Worm (Caenorhabditis elegans) whole organism, late embryonic: ENCODE data around the gene T20B3.1.

Experiments
- F13H6.1 ChIP-seq: sonication (generic microtip); optimal IDR thresholded peaks from 2 replicates; lab custom pipeline; 2016; ENCODE audit warnings: missing genetic modification characterization, missing compliant biosample characterization
- ama-1 ChIP-seq: fragments of 150-350 bp; optimal IDR thresholded peaks from 2 replicates; lab custom pipeline; 2014
- ceh-14 ChIP-seq: sonication (generic microtip); optimal IDR thresholded peaks from 2 replicates; lab custom pipeline; 2016; ENCODE audit warnings: missing genotype, missing genetic modification characterization, missing compliant biosample characterization
- ceh-18 ChIP-seq: sonication (generic microtip); optimal IDR thresholded peaks from 2 replicates; lab custom pipeline; 2016; ENCODE audit warnings: missing genetic modification characterization, missing compliant biosample characterization
- ceh-22 ChIP-seq: sonication (generic microtip); optimal IDR thresholded peaks from 2 replicates; lab custom pipeline; 2017; ENCODE audit warnings: missing biosample characterization, missing genetic modification characterization
- ceh-31 ChIP-seq: sonication (generic microtip); optimal IDR thresholded peaks from 2 replicates; lab custom pipeline; 2016; ENCODE audit warnings: missing genetic modification characterization, missing compliant biosample characterization
- che-1 ChIP-seq: sonication (generic microtip); optimal IDR thresholded peaks from 2 replicates; lab custom pipeline; 2016; ENCODE audit warnings: mild to moderate bottlenecking, missing genetic modification characterization, missing compliant biosample characterization
- elt-2 ChIP-seq: sonication (generic microtip); optimal IDR thresholded peaks from 2 replicates; lab custom pipeline; 2016; ENCODE audit warnings: missing genetic modification reagents, missing genetic modification characterization, missing compliant biosample characterization
- elt-4 ChIP-seq: sonication (generic microtip); optimal IDR thresholded peaks from 2 replicates; lab custom pipeline; 2016; ENCODE audit warnings: missing genetic modification characterization, missing compliant biosample characterization
- ets-4 ChIP-seq: sonication (generic microtip); optimal IDR thresholded peaks from 2 replicates; lab custom pipeline; 2016; ENCODE audit warnings: missing genetic modification characterization, missing compliant biosample characterization
- gmeb-2 ChIP-seq: sonication (generic microtip); optimal IDR thresholded peaks from 2 replicates; lab custom pipeline; 2016; ENCODE audit warnings: missing genetic modification characterization, inconsistent platforms, missing compliant biosample characterization
- hlh-13 ChIP-seq: fragments of 200-800 bp; sonication (Bioruptor generic); optimal IDR thresholded peaks from 2 replicates; lab custom pipeline; 2018; ENCODE audit warnings: mild to moderate bottlenecking, missing genetic modification characterization, missing compliant biosample characterization
- hlh-30 ChIP-seq: sonication (generic microtip); optimal IDR thresholded peaks from 2 replicates; lab custom pipeline; 2017; ENCODE audit warnings: antibody characterized with exemption, missing genetic modification characterization, missing compliant biosample characterization; ENCODE audit not compliant: insufficient read depth
- lim-6 ChIP-seq: sonication (generic microtip); optimal IDR thresholded peaks from 2 replicates; lab custom pipeline; 2016; ENCODE audit warnings: missing genetic modification characterization, missing compliant biosample characterization
- mec-3 ChIP-seq: sonication (generic microtip); optimal IDR thresholded peaks from 2 replicates; lab custom pipeline; 2016; ENCODE audit warnings: borderline replicate concordance, missing genetic modification characterization, missing compliant biosample characterization
- nfya-1 ChIP-seq: sonication (generic microtip); optimal IDR thresholded peaks from 2 replicates; lab custom pipeline; 2017; ENCODE audit warnings: missing genetic modification characterization, mild to moderate bottlenecking, missing compliant biosample characterization, antibody characterized with exemption, moderate library complexity
- nhr-11 ChIP-seq: fragments of 150-350 bp; optimal IDR thresholded peaks from 2 replicates; lab custom pipeline; 2014; ENCODE audit warnings: missing biosample characterization, missing genetic modification characterization
- npax-4 ChIP-seq: sonication (generic microtip); optimal IDR thresholded peaks from 2 replicates; lab custom pipeline; 2016; ENCODE audit warnings: missing genetic modification characterization, missing compliant biosample characterization
- pag-3 ChIP-seq: sonication (generic microtip); optimal IDR thresholded peaks from 2 replicates; lab custom pipeline; 2016; ENCODE audit warnings: missing compliant biosample characterization, missing genetic modification characterization, borderline replicate concordance
- pax-1 ChIP-seq: fragments of 150-350 bp; optimal IDR thresholded peaks from 2 replicates; lab custom pipeline; 2014; ENCODE audit warnings: missing biosample characterization, missing genetic modification characterization
- pha-2 ChIP-seq: sonication (generic microtip); optimal IDR thresholded peaks from 2 replicates; lab custom pipeline; 2017; ENCODE audit warnings: mild to moderate bottlenecking, missing genetic modification characterization, missing compliant biosample characterization
- pha-4 ChIP-seq: fragments of 150-350 bp; optimal IDR thresholded peaks from 2 replicates; lab custom pipeline; 2018; ENCODE audit warnings: missing biosample characterization, missing genetic modification reagents, missing genetic modification characterization
- ref-2 ChIP-seq: sonication (generic microtip); optimal IDR thresholded peaks from 2 replicates; lab custom pipeline; 2016; ENCODE audit warnings: missing genetic modification characterization, missing compliant biosample characterization
- rnt-1 ChIP-seq: sonication (generic microtip); optimal IDR thresholded peaks from 2 replicates; lab custom pipeline; 2016; ENCODE audit warnings: missing genetic modification characterization, missing compliant biosample characterization
- sdc-2 ChIP-seq: sonication (generic microtip); optimal IDR thresholded peaks from 2 replicates; lab custom pipeline; 2016; ENCODE audit warnings: missing genotype, missing genetic modification characterization, missing compliant biosample characterization
- sox-4 ChIP-seq: sonication (generic microtip); optimal IDR thresholded peaks from 2 replicates; lab custom pipeline; 2017; ENCODE audit warnings: mild to moderate bottlenecking, missing genetic modification characterization, inconsistent platforms, missing compliant biosample characterization
- syd-9 ChIP-seq: sonication (generic microtip); optimal IDR thresholded peaks from 2 replicates; lab custom pipeline; 2016; ENCODE audit warnings: mild to moderate bottlenecking, missing genetic modification characterization, moderate library complexity, missing compliant biosample characterization
- tbx-7 ChIP-seq: sonication (generic microtip); optimal IDR thresholded peaks from 2 replicates; lab custom pipeline; 2016; ENCODE audit warnings: missing genotype, missing genetic modification characterization, missing compliant biosample characterization
- unc-3 ChIP-seq, 2 experiments: fragments of 200-800 bp in 1 of 2; sonication (Bioruptor generic) in 1 of 2; sonication (generic microtip) in 1 of 2; conservative IDR thresholded peaks in 1 of 2; optimal IDR thresholded peaks in 1 of 2; 2 replicates each; pipeline versions ENCODE4 v1.3.6 to Lab custom; 2016 to 2022; ENCODE audit warnings: missing compliant biosample characterization in 2 of 2, missing genetic modification characterization in 2 of 2, missing genetic modification reagents in 1 of 2
- unc-42 ChIP-seq: sonication (generic microtip); optimal IDR thresholded peaks from 2 replicates; lab custom pipeline; 2016; ENCODE audit warnings: missing genotype, missing genetic modification characterization, missing compliant biosample characterization
- zip-5 ChIP-seq: sonication (generic microtip); optimal IDR thresholded peaks from 2 replicates; lab custom pipeline; 2016; ENCODE audit warnings: missing genetic modification characterization, missing compliant biosample characterization
- ztf-16 ChIP-seq: sonication (generic microtip); optimal IDR thresholded peaks from 2 replicates; lab custom pipeline; 2017; ENCODE audit warnings: missing genetic modification characterization, missing compliant biosample characterization

The T20B3.1 gene

ce11 chrV:16802572-16802971, 12.8 kb upstream of the T20B3.1 start, which contains the start of gene cand-1:
Gene cand-1, plus strand, starts transcription at chrV:16802872.
- TF ChIP-seq ets-4: no peak
- TF ChIP-seq nfya-1 (tag; lab: Kevin White, UChicago): no peak

ce11 chrV:16804795-16805194, 10.6 kb upstream of the T20B3.1 start:
- peak; percentile 60 for TF ChIP-seq nfya-1 (tag; lab: Kevin White, UChicago)
- TF ChIP-seq gmeb-2: no peak

ce11 chrV:16808168-16808567, 7.2 kb upstream of the T20B3.1 start:
- TF ChIP-seq ceh-22 (tag; lab: Kevin White, UChicago) (no peak), ama-1 (lab: Kevin White, UChicago) (no peak), nfya-1 (tag; lab: Kevin White, UChicago) (peak; percentile 94)

ce11 chrV:16811841-16812240, 3.5 kb upstream of the T20B3.1 start:
- TF ChIP-seq nfya-1 (tag; lab: Kevin White, UChicago): peak; percentile 83
- no peak for TF ChIP-seq tbx-7 (tag; lab: Kevin White, UChicago)

- TF ChIP-seq ref-2 (tag; lab: Kevin White, UChicago) (no peak), nfya-1 (tag; lab: Kevin White, UChicago) (peak; percentile 95)
Observed at ce11 chrV:16812371-16812770, 3.0 kb upstream of the T20B3.1 start.

ce11 chrV:16814541-16815207, 687 bp upstream of the T20B3.1 start:
- TF ChIP-seq pax-1 (tag; lab: Kevin White, UChicago) (no peak), elt-2 (tag; lab: Kevin White, UChicago) (peak; percentile 35)

- TF ChIP-seq elt-4 (tag; lab: Kevin White, UChicago): no peak
- peak; percentile 6 for TF ChIP-seq hlh-30 (tag; lab: Kevin White, UChicago)
- peak; percentile 88 for TF ChIP-seq elt-2 (tag; lab: Kevin White, UChicago)
Observed at ce11 chrV:16816707-16817106, 1.3 kb downstream of the T20B3.1 start.

- no peak for TF ChIP-seq ceh-18 (tag; lab: Kevin White, UChicago)
- TF ChIP-seq unc-3 (GFP tag; conservative IDR thresholded peaks at IDR 0.05; lab: Robert Waterston, UW): no peak
- TF ChIP-seq unc-3 (tag; optimal IDR thresholded peaks at IDR 0.05; lab: Kevin White, UChicago): no peak
- no peak for TF ChIP-seq sdc-2 (tag; lab: Kevin White, UChicago)
- no peak for TF ChIP-seq lim-6 (tag; lab: Kevin White, UChicago)
- TF ChIP-seq F13H6.1 (tag; lab: Kevin White, UChicago): no peak
- no peak for TF ChIP-seq mec-3
- TF ChIP-seq ceh-14: no peak
Observed at ce11 chrV:16821270-16821737, 5.9 kb downstream of the T20B3.1 start, which contains the start of gene T20B3.14. Gene T20B3.14, minus strand, starts transcription at chrV:16821320.

ce11 chrV:16827485-16827884, 12.1 kb downstream of the T20B3.1 start, which contains the start of gene srh-216:
Gene srh-216, minus strand, starts transcription at chrV:16827585.
- TF ChIP-seq pha-4 (tag; lab: Kevin White, UChicago) (no peak), zip-5 (no peak), ceh-22 (tag; lab: Kevin White, UChicago) (no peak), ceh-31 (no peak), pax-1 (tag; lab: Kevin White, UChicago) (no peak)

- TF ChIP-seq hlh-13 (GFP tag; lab: Kevin White, UChicago) (no peak), pha-2 (no peak), unc-42 (no peak), pag-3 (tag; lab: Kevin White, UChicago) (no peak), ref-2 (tag; lab: Kevin White, UChicago) (no peak), rnt-1 (tag; lab: Kevin White, UChicago) (no peak), syd-9 (tag; lab: Kevin White, UChicago) (no peak), elt-2 (tag; lab: Kevin White, UChicago) (no peak), sox-4 (tag; lab: Kevin White, UChicago) (no peak), elt-4 (tag; lab: Kevin White, UChicago) (no peak), ztf-16 (tag; lab: Kevin White, UChicago) (no peak), che-1 (no peak), nhr-11 (tag; lab: Kevin White, UChicago) (no peak), npax-4 (tag; lab: Kevin White, UChicago) (no peak), nfya-1 (tag; lab: Kevin White, UChicago) (no peak)
Observed at ce11 chrV:16829396-16829795, 14.0 kb downstream of the T20B3.1 start, which contains the start of gene srh-214. Gene srh-214, minus strand, starts transcription at chrV:16829755.
